Worm (Caenorhabditis elegans): ENCODE results near the gene tsp-8.

DNA sequence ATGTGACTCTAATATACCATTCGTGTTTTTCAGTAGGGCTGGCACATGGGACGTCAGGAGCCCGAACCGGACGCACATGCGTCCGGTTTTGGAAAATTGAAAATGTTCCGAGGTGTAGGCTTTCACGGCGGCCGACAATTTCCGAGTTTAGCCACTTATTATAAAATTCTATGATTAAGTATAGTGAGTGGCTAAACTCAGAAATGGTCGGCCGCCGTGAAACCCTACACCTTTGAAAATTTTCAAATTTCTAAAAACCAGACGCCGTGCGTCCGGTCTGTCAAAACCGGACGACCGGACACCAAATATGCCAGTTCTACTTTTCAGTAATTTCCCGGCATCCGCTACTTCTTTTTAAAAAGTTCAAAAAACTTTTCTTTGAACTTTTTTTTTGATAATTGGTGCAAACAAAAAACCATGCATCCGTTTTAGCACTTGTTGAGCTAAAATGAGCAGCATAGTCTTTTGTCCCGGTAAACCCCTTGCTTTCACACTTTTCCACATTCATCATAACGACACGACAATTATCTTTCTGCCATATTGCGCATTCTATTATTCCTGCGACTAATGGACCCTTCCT, 28.4 kb upstream of the tsp-8 start:
- TF ChIP-seq nhr-76 (tag; optimal IDR thresholded peaks at IDR 0.05): no peak
- no peak for TF ChIP-seq nhr-12 (tag; optimal IDR thresholded peaks at IDR 0.05)
- no peak for TF ChIP-seq ceh-83 (GFP tag; optimal IDR thresholded peaks at IDR 0.05)
- no peak for TF ChIP-seq elt-1 (tag; optimal IDR thresholded peaks at IDR 0.05; ENCODE audit: borderline replicate concordance, insufficient read depth)
- no peak for TF ChIP-seq ham-2 (GFP tag; optimal IDR thresholded peaks at IDR 0.05)
- TF ChIP-seq ces-1 (GFP tag; optimal IDR thresholded peaks at IDR 0.05): no peak
- no peak for TF ChIP-seq elt-3 (tag; optimal IDR thresholded peaks at IDR 0.05)
- TF ChIP-seq pha-4 (tag; optimal IDR thresholded peaks at IDR 0.05): no peak
- TF ChIP-seq lin-13 (tag; optimal IDR thresholded peaks at IDR 0.05): no peak
- TF ChIP-seq mab-5 (tag; optimal IDR thresholded peaks at IDR 0.05): no peak
- no peak for TF ChIP-seq nhr-28 (tag; optimal IDR thresholded peaks at IDR 0.05)
- no peak for TF ChIP-seq snpc-4 (tag; optimal IDR thresholded peaks at IDR 0.05)
- no peak for TF ChIP-seq lsy-2 (tag; optimal IDR thresholded peaks at IDR 0.05)

All from whole organism, mixed stage, embryonic.